Worm (Caenorhabditis elegans) whole organism, L2 larva: ENCODE data around the gene T07F10.3.

Experiments
- ZK546.5 ChIP-seq: sonication (generic microtip); optimal IDR thresholded peaks from 2 replicates; lab custom pipeline; 2017; ENCODE audit warnings: missing biosample characterization, missing genetic modification characterization
- aly-2 ChIP-seq: fragments of 150-350 bp; optimal IDR thresholded peaks from 2 replicates; lab custom pipeline; 2014; ENCODE audit warnings: missing biosample characterization, missing genetic modification characterization
- blmp-1 ChIP-seq: sonication (generic microtip); optimal IDR thresholded peaks from 2 replicates; lab custom pipeline; 2017; ENCODE audit warnings: missing genetic modification characterization, mild to moderate bottlenecking, missing compliant biosample characterization, antibody characterized with exemption, moderate library complexity; ENCODE audit not compliant: insufficient read depth
- mdl-1 ChIP-seq, 2 experiments: fragments of 150-350 bp in 1 of 2; sonication (generic microtip) in 1 of 2; optimal IDR thresholded peaks; 2 replicates each; lab custom pipeline; 2017; ENCODE audit warnings: missing biosample characterization in 2 of 2, missing genetic modification characterization in 2 of 2
- sem-4 ChIP-seq: fragments of 150-350 bp; optimal IDR thresholded peaks from 2 replicates; lab custom pipeline; 2014; ENCODE audit warnings: missing biosample characterization, missing genetic modification reagents, missing genetic modification characterization
- skn-1 ChIP-seq: sonication (generic microtip); optimal IDR thresholded peaks from 2 replicates; lab custom pipeline; 2017; ENCODE audit warnings: missing biosample characterization, missing genetic modification characterization
- unc-39 ChIP-seq: fragments of 150-350 bp; optimal IDR thresholded peaks from 2 replicates; lab custom pipeline; 2014; ENCODE audit warnings: missing biosample characterization, missing genetic modification characterization
- unc-55 ChIP-seq: fragments of 150-350 bp; sonication (generic microtip); optimal IDR thresholded peaks from 3 replicates; lab custom pipeline; 2014; ENCODE audit warnings: missing biosample characterization, missing genetic modification reagents, missing genetic modification characterization
- ztf-11 ChIP-seq: sonication (generic microtip); optimal IDR thresholded peaks from 2 replicates; lab custom pipeline; 2017; ENCODE audit warnings: missing biosample characterization, missing genetic modification characterization

DNA sequence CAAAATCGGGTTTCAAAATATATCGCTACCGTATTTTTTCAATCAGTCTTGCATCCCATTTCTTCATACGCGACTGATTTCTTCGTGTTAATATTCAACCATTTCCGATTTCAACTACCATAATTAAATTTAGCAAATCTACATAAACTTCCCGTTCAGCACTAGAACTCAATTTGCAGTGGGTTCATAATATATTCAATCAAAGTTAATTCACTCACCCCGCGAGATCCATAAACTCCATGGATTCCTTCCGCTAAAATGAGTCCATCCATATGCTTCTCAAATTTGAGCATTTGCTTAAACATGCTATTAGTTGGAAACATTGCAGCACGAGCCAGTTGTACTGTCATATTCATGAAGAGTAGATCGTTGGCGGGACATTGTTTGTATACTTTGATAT lies 51.4 kb downstream of the T07F10.3 start:
- TF ChIP-seq unc-39 (tag; lab: Kevin White, UChicago) (no peak), blmp-1 (tag; lab: Kevin White, UChicago) (no peak), sem-4 (tag; lab: Kevin White, UChicago) (no peak), aly-2 (tag; lab: Kevin White, UChicago) (no peak), mdl-1 (tag; optimal IDR thresholded peaks at IDR 0.05; lab: Kevin White, UChicago) (no peak), ZK546.5 (tag; lab: Kevin White, UChicago) (no peak), ztf-11 (tag; lab: Kevin White, UChicago) (no peak), unc-55 (GFP tag; lab: Kevin White, UChicago) (no peak), skn-1 (tag; lab: Kevin White, UChicago) (no peak)
